Worm (Caenorhabditis elegans) whole organism, L1 larva: Measurements from ENCODE around the gene zhit-2.

Experiments
- C04F5.9 ChIP-seq: sonication (generic microtip); optimal IDR thresholded peaks from 2 replicates; lab custom pipeline; 2016; ENCODE audit warnings: missing genetic modification characterization, missing compliant biosample characterization
- C16A3.4 ChIP-seq: fragments of 150-350 bp; optimal IDR thresholded peaks from 2 replicates; lab custom pipeline; 2014; ENCODE audit warnings: missing biosample characterization, missing genetic modification characterization
- C34B4.2 ChIP-seq: sonication (generic microtip); optimal IDR thresholded peaks from 2 replicates; lab custom pipeline; 2017; ENCODE audit warnings: mild to moderate bottlenecking, missing genetic modification characterization, missing compliant biosample characterization
- F16B12.6 ChIP-seq: fragments of 150-350 bp; optimal IDR thresholded peaks from 2 replicates; lab custom pipeline; 2014; ENCODE audit warnings: missing biosample characterization, missing genetic modification characterization
- Y116A8C.19 ChIP-seq: sonication (generic microtip); optimal IDR thresholded peaks from 2 replicates; lab custom pipeline; 2016; ENCODE audit warnings: missing compliant biosample characterization, missing genetic modification characterization, borderline replicate concordance
- aha-1 ChIP-seq: fragments of 150-350 bp; optimal IDR thresholded peaks from 2 replicates; lab custom pipeline; 2014; ENCODE audit warnings: missing biosample characterization, missing genetic modification characterization
- ama-1 ChIP-seq: fragments of 150-350 bp; optimal IDR thresholded peaks from 2 replicates; lab custom pipeline; 2014
- blmp-1 ChIP-seq: fragments of 150-350 bp; optimal IDR thresholded peaks from 2 replicates; lab custom pipeline; 2014; ENCODE audit warnings: missing biosample characterization, missing genetic modification characterization
- ceh-63 ChIP-seq: fragments of 200-800 bp; sonication (Bioruptor generic); optimal IDR thresholded peaks from 2 replicates; lab custom pipeline; 2018; ENCODE audit warnings: mild to moderate bottlenecking, missing genetic modification characterization, missing compliant biosample characterization
- ceh-8 ChIP-seq: fragments of 200-800 bp; sonication (Bioruptor generic); optimal IDR thresholded peaks from 2 replicates; lab custom pipeline; 2018; ENCODE audit warnings: mild to moderate bottlenecking, missing genetic modification characterization, moderate library complexity, missing compliant biosample characterization
- dpl-1 ChIP-seq, 3 experiments: fragments of 150-350 bp in 2 of 3; sonication (generic microtip) in 1 of 3; optimal IDR thresholded peaks; 2 replicates each; lab custom pipeline; 2014 to 2017; ENCODE audit warnings: missing biosample characterization in 3 of 3, missing genetic modification characterization in 3 of 3, missing genetic modification reagents in 3 of 3
- efl-3 ChIP-seq: fragments of 200-800 bp; sonication (Bioruptor generic); optimal IDR thresholded peaks from 2 replicates; lab custom pipeline; 2018; ENCODE audit warnings: mild to moderate bottlenecking, missing genetic modification characterization, missing compliant biosample characterization
- egl-27 ChIP-seq, 2 experiments: fragments of 150-350 bp in 1 of 2; sonication (generic microtip); optimal IDR thresholded peaks; 3 replicates each; lab custom pipeline; 2017 to 2018; ENCODE audit warnings: missing biosample characterization in 2 of 2, missing genetic modification characterization in 2 of 2, missing genetic modification reagents in 2 of 2
- elt-2 ChIP-seq: sonication (generic microtip); optimal IDR thresholded peaks from 2 replicates; lab custom pipeline; 2016; ENCODE audit warnings: missing genetic modification characterization, mild to moderate bottlenecking, inconsistent platforms, missing compliant biosample characterization, missing genetic modification reagents
- elt-3 ChIP-seq, 6 experiments: fragments of 150-350 bp in 1 of 6; sonication (generic microtip); optimal IDR thresholded peaks; 2 replicates each; lab custom pipeline; 2017 to 2018; ENCODE audit warnings: missing biosample characterization in 6 of 6, missing genetic modification characterization in 6 of 6, inconsistent platforms in 1 of 6
- ets-5 ChIP-seq: fragments of 200-800 bp; sonication (Bioruptor generic); IDR thresholded peaks from 2 replicates; pipeline ENCODE4 v1.3.6; 2022; ENCODE audit warnings: missing genetic modification characterization, missing compliant biosample characterization
- fkh-4 ChIP-seq: sonication (generic microtip); optimal IDR thresholded peaks from 2 replicates; lab custom pipeline; 2016; ENCODE audit warnings: missing compliant biosample characterization, missing genetic modification characterization, borderline replicate concordance
- fos-1 ChIP-seq: fragments of 150-350 bp; optimal IDR thresholded peaks from 2 replicates; lab custom pipeline; 2014; ENCODE audit warnings: missing biosample characterization, missing genetic modification characterization
- hlh-4 ChIP-seq: sonication (generic microtip); optimal IDR thresholded peaks from 2 replicates; lab custom pipeline; 2016; ENCODE audit warnings: mild to moderate bottlenecking, missing genetic modification characterization, missing compliant biosample characterization
- isw-1 ChIP-seq: fragments of 200-800 bp; sonication (Bioruptor generic); IDR thresholded peaks from 2 replicates; pipeline ENCODE4 v1.3.6; 2022; ENCODE audit warnings: missing genetic modification characterization, missing compliant biosample characterization
- lin-15B ChIP-seq: fragments of 150-350 bp; sonication (generic microtip); optimal IDR thresholded peaks from 3 replicates; lab custom pipeline; 2014; ENCODE audit warnings: missing biosample characterization, missing genetic modification characterization
- lin-39 ChIP-seq: fragments of 150-350 bp; optimal IDR thresholded peaks from 2 replicates; lab custom pipeline; 2014; ENCODE audit warnings: missing biosample characterization, missing genetic modification reagents, missing genetic modification characterization
- lir-3 ChIP-seq: sonication (generic microtip); optimal IDR thresholded peaks from 2 replicates; lab custom pipeline; 2016; ENCODE audit warnings: mild to moderate bottlenecking, missing genetic modification characterization, moderate library complexity, missing compliant biosample characterization; ENCODE audit not compliant: poor library complexity
- mdl-1 ChIP-seq, 2 experiments: fragments of 150-350 bp; optimal IDR thresholded peaks; 2 replicates each; lab custom pipeline; 2014 to 2017; ENCODE audit warnings: missing biosample characterization in 2 of 2, missing genetic modification characterization in 2 of 2, inconsistent platforms in 1 of 2
- mef-2 ChIP-seq: fragments of 150-350 bp; optimal IDR thresholded peaks from 2 replicates; lab custom pipeline; 2014; ENCODE audit warnings: missing biosample characterization, missing genetic modification characterization
- nhr-11 ChIP-seq: fragments of 150-350 bp; optimal IDR thresholded peaks from 2 replicates; lab custom pipeline; 2014; ENCODE audit warnings: missing biosample characterization, missing genetic modification characterization
- nhr-12 ChIP-seq: sonication (generic microtip); optimal IDR thresholded peaks from 2 replicates; lab custom pipeline; 2017; ENCODE audit warnings: missing biosample characterization, missing genetic modification characterization
- nhr-20 ChIP-seq: sonication (generic microtip); optimal IDR thresholded peaks from 2 replicates; lab custom pipeline; 2016; ENCODE audit warnings: mild to moderate bottlenecking, missing genetic modification characterization, missing compliant biosample characterization
- nhr-237 ChIP-seq: fragments of 150-350 bp; optimal IDR thresholded peaks from 2 replicates; lab custom pipeline; 2014; ENCODE audit warnings: missing biosample characterization, missing genetic modification characterization
- nhr-47 ChIP-seq: sonication (generic microtip); optimal IDR thresholded peaks from 2 replicates; lab custom pipeline; 2016; ENCODE audit warnings: mild to moderate bottlenecking, missing genetic modification characterization, moderate library complexity, missing compliant biosample characterization
- nhr-76 ChIP-seq: sonication (generic microtip); optimal IDR thresholded peaks from 2 replicates; lab custom pipeline; 2017; ENCODE audit warnings: missing biosample characterization, missing genetic modification characterization
- nhr-77 ChIP-seq: fragments of 150-350 bp; optimal IDR thresholded peaks from 2 replicates; lab custom pipeline; 2014; ENCODE audit warnings: missing biosample characterization, missing genetic modification characterization
- nhr-84 ChIP-seq: sonication (generic microtip); optimal IDR thresholded peaks from 2 replicates; lab custom pipeline; 2017; ENCODE audit warnings: missing biosample characterization, missing genetic modification characterization
- nhr-85 ChIP-seq: sonication (generic microtip); peaks from one replicate; lab custom pipeline; 2016; ENCODE audit warnings: missing genetic modification characterization, inconsistent platforms, missing compliant biosample characterization
- nhr-90 ChIP-seq: sonication (generic microtip); optimal IDR thresholded peaks from 2 replicates; lab custom pipeline; 2016; ENCODE audit warnings: mild to moderate bottlenecking, missing genetic modification characterization, missing compliant biosample characterization; ENCODE audit not compliant: poor library complexity
- pag-3 ChIP-seq: sonication (generic microtip); optimal IDR thresholded peaks from 2 replicates; lab custom pipeline; 2017; ENCODE audit warnings: missing genetic modification characterization, mild to moderate bottlenecking, missing compliant biosample characterization, antibody characterized with exemption, borderline replicate concordance; ENCODE audit not compliant: insufficient read depth
- pqm-1 ChIP-seq: sonication (generic microtip); optimal IDR thresholded peaks from 3 replicates; lab custom pipeline; 2017; ENCODE audit warnings: missing biosample characterization, missing genetic modification characterization
- rnt-1 ChIP-seq: sonication (generic microtip); optimal IDR thresholded peaks from 2 replicates; lab custom pipeline; 2016; ENCODE audit warnings: mild to moderate bottlenecking, missing genetic modification characterization, moderate library complexity, missing compliant biosample characterization
- snpc-4 ChIP-seq: fragments of 150-350 bp; optimal IDR thresholded peaks from 2 replicates; lab custom pipeline; 2014; ENCODE audit warnings: missing biosample characterization, missing genetic modification characterization
- snu-23 ChIP-seq: sonication (generic microtip); optimal IDR thresholded peaks from 2 replicates; lab custom pipeline; 2016; ENCODE audit warnings: missing genetic modification characterization, missing compliant biosample characterization
- sox-4 ChIP-seq: sonication (generic microtip); optimal IDR thresholded peaks from 2 replicates; lab custom pipeline; 2016; ENCODE audit warnings: missing genetic modification characterization, missing compliant biosample characterization
- sptf-1 ChIP-seq: fragments of 150-350 bp; optimal IDR thresholded peaks from 2 replicates; lab custom pipeline; 2014; ENCODE audit warnings: missing biosample characterization, missing genetic modification characterization
- sup-37 ChIP-seq: fragments of 200-800 bp; sonication (Bioruptor generic); optimal IDR thresholded peaks from 2 replicates; lab custom pipeline; 2018; ENCODE audit warnings: mild to moderate bottlenecking, missing genetic modification characterization, missing compliant biosample characterization
- unc-86 ChIP-seq: sonication (generic microtip); optimal IDR thresholded peaks from 2 replicates; lab custom pipeline; 2016; ENCODE audit warnings: missing genetic modification characterization, missing compliant biosample characterization
- unc-98 ChIP-seq: fragments of 200-800 bp; sonication (Bioruptor generic); IDR thresholded peaks from 2 replicates; pipeline ENCODE4 v1.3.6; 2022; ENCODE audit warnings: missing genetic modification characterization, missing compliant biosample characterization
- zag-1 ChIP-seq: fragments of 150-350 bp; optimal IDR thresholded peaks from 2 replicates; lab custom pipeline; 2014; ENCODE audit warnings: missing biosample characterization, missing genetic modification characterization
- zip-4 ChIP-seq: fragments of 200-800 bp; sonication (Bioruptor generic); optimal IDR thresholded peaks from 2 replicates; lab custom pipeline; 2018; ENCODE audit warnings: mild to moderate bottlenecking, missing genetic modification characterization, moderate library complexity, missing compliant biosample characterization
- ztf-11 ChIP-seq, 2 experiments: sonication (generic microtip); optimal IDR thresholded peaks; 2 replicates each; lab custom pipeline; 2016 to 2017; ENCODE audit warnings: missing genetic modification characterization in 2 of 2, missing biosample characterization in 1 of 2, missing compliant biosample characterization in 1 of 2

Gene zhit-2

DNA sequence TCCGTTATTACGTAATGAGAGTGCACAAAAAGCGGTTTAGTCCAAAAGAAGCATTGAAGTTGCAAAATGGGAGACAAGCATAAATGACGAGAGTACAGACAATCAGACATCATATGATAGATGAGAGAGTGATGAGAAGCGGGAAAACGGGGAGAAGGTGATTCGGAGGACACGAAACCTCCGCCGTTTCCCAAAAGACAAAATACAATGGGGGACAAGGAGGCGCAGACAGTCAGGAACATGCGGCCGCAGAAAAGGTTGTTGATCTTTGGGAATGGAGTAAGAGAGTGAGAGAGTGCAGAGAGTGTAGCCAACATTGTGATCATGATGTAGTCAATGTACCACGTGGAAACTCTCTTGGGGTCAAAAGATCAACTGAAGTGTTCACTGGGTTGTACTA lies 6.5 kb downstream of the zhit-2 start (continued):
- peak; percentile 81 for TF ChIP-seq ceh-8 (GFP tag; lab: Kevin White, UChicago)
- TF ChIP-seq C04F5.9 (tag; lab: Kevin White, UChicago) = peak; percentile 62
- TF ChIP-seq fos-1 (tag; lab: Kevin White, UChicago) = peak; percentile 85
- peak; percentile 94 for TF ChIP-seq nhr-47 (tag; lab: Kevin White, UChicago)
- TF ChIP-seq ztf-11 (tag; optimal IDR thresholded peaks at IDR 0.05; lab: Kevin White, UChicago) = no peak
- peak in 4 of 6 experiments; percentile 42 to 75 (median 66) for TF ChIP-seq elt-3 (tag; optimal IDR thresholded peaks at IDR 0.05; lab: Kevin White, UChicago)
- TF ChIP-seq C16A3.4 (tag; lab: Kevin White, UChicago) = peak; percentile 91
- peak; percentile 15; the same call in 1 of the 2 replicates for TF ChIP-seq unc-98 (GFP tag; lab: Robert Waterston, UW)
- peak; percentile 57 for TF ChIP-seq mef-2
- peak; percentile 16 for TF ChIP-seq ama-1 (lab: Kevin White, UChicago)
- TF ChIP-seq zag-1 (tag; lab: Kevin White, UChicago) = no peak
- TF ChIP-seq egl-27 (tag; optimal IDR thresholded peaks at IDR 0.05; lab: Kevin White, UChicago) = peak; percentile 61 to 94
- TF ChIP-seq zip-4 (GFP tag; lab: Kevin White, UChicago) = peak; percentile 49
- TF ChIP-seq fkh-4 = no peak
- peak; percentile 95 for TF ChIP-seq nhr-77 (tag; lab: Kevin White, UChicago)
- TF ChIP-seq mdl-1 (tag; optimal IDR thresholded peaks at IDR 0.05; lab: Kevin White, UChicago) = peak; percentile 66 to 97
- peak; percentile 93 for TF ChIP-seq nhr-237 (tag; lab: Kevin White, UChicago)
- TF ChIP-seq ceh-63 = no peak
- peak; percentile 84 for TF ChIP-seq lir-3 (tag; lab: Kevin White, UChicago)
- TF ChIP-seq snu-23 (GFP tag; lab: Kevin White, UChicago) = peak; percentile 97
- peak; percentile 79 for TF ChIP-seq sox-4 (tag; lab: Kevin White, UChicago)
- peak; percentile 64 to 75 (median 68) for TF ChIP-seq dpl-1 (GFP tag; optimal IDR thresholded peaks at IDR 0.05; lab: Kevin White, UChicago)
- TF ChIP-seq sup-37 (GFP tag; lab: Kevin White, UChicago) = peak; percentile 80
- TF ChIP-seq efl-3 (GFP tag; lab: Kevin White, UChicago) = no peak
- TF ChIP-seq snpc-4 (tag; lab: Kevin White, UChicago) = peak; percentile 39
- peak; percentile 91 for TF ChIP-seq nhr-90
- no peak for TF ChIP-seq ets-5 (GFP tag; lab: Robert Waterston, UW)
- TF ChIP-seq aha-1 (tag; lab: Kevin White, UChicago) = peak; percentile 51
- peak; percentile 65 for TF ChIP-seq nhr-12 (tag; lab: Kevin White, UChicago)
- TF ChIP-seq isw-1 = peak; percentile 77
- no peak for TF ChIP-seq pag-3 (tag; lab: Kevin White, UChicago)
- TF ChIP-seq F16B12.6 (tag; lab: Kevin White, UChicago) = peak; percentile 3
- TF ChIP-seq Y116A8C.19 = no peak
- peak; percentile 91 for TF ChIP-seq rnt-1
- peak; percentile 88 for TF ChIP-seq unc-86 (tag; lab: Kevin White, UChicago)
- no peak for TF ChIP-seq sptf-1 (tag; lab: Kevin White, UChicago)
- TF ChIP-seq nhr-20 (tag; lab: Kevin White, UChicago) = peak; percentile 100
- TF ChIP-seq hlh-4 (tag; lab: Kevin White, UChicago) = no peak
- TF ChIP-seq elt-2 (tag; lab: Kevin White, UChicago) = peak; percentile 90
- no peak for TF ChIP-seq nhr-84 (tag; lab: Kevin White, UChicago)
- no peak for TF ChIP-seq nhr-76 (tag; lab: Kevin White, UChicago)
- TF ChIP-seq blmp-1 = peak; percentile 89
- TF ChIP-seq C34B4.2 (tag; lab: Kevin White, UChicago) = no peak
- peak; percentile 25 for TF ChIP-seq lin-15B
- peak; percentile 99 for TF ChIP-seq nhr-85
- TF ChIP-seq nhr-11 (tag; lab: Kevin White, UChicago) = peak; percentile 98
- no peak for TF ChIP-seq pqm-1 (tag; lab: Kevin White, UChicago)
- TF ChIP-seq lin-39 (tag; lab: Kevin White, UChicago) = peak; percentile 19
